Worm (Caenorhabditis elegans) whole organism, L3 larva: ENCODE results near the gene spp-11.
A peak's percentile ranks its signal among the peaks of the same experiment; 100 is the strongest.

Experiments used
- R02D3.7 ChIP-seq: fragments of 150-350 bp; optimal IDR thresholded peaks from 2 replicates; lab custom pipeline; 2014; ENCODE audit warnings: missing biosample characterization, missing genetic modification characterization
- ZK546.5 ChIP-seq: sonication (generic microtip); optimal IDR thresholded peaks from 2 replicates; lab custom pipeline; 2017; ENCODE audit warnings: missing biosample characterization, missing genetic modification characterization
- aly-2 ChIP-seq: fragments of 150-350 bp; optimal IDR thresholded peaks from 2 replicates; lab custom pipeline; 2014; ENCODE audit warnings: missing biosample characterization, missing genetic modification characterization
- ama-1 ChIP-seq: fragments of 150-350 bp; optimal IDR thresholded peaks from 2 replicates; lab custom pipeline; 2018
- ceh-16 ChIP-seq: sonication (generic microtip); optimal IDR thresholded peaks from 2 replicates; lab custom pipeline; 2017; ENCODE audit warnings: missing biosample characterization, missing genetic modification characterization
- ceh-28 ChIP-seq: fragments of 150-350 bp; optimal IDR thresholded peaks from 2 replicates; lab custom pipeline; 2014; ENCODE audit warnings: missing biosample characterization, missing genetic modification reagents, missing genetic modification characterization
- ceh-82 ChIP-seq: fragments of 150-350 bp; optimal IDR thresholded peaks from 2 replicates; lab custom pipeline; 2014; ENCODE audit warnings: missing biosample characterization, missing genetic modification characterization
- ceh-9 ChIP-seq: sonication (generic microtip); optimal IDR thresholded peaks from 2 replicates; lab custom pipeline; 2018; ENCODE audit warnings: missing biosample characterization, missing genetic modification characterization
- daf-12 ChIP-seq: fragments of 150-350 bp; optimal IDR thresholded peaks from 2 replicates; lab custom pipeline; 2014; ENCODE audit warnings: missing biosample characterization, missing genetic modification reagents, missing genetic modification characterization
- egl-27 ChIP-seq: sonication (generic microtip); optimal IDR thresholded peaks from 4 replicates; lab custom pipeline; 2017; ENCODE audit warnings: missing biosample characterization, missing genetic modification reagents, missing genetic modification characterization
- egl-5 ChIP-seq: fragments of 150-350 bp; optimal IDR thresholded peaks from 2 replicates; lab custom pipeline; 2017; ENCODE audit warnings: missing biosample characterization, missing genetic modification reagents, missing genetic modification characterization, inconsistent platforms
- elt-1 ChIP-seq: fragments of 150-350 bp; optimal IDR thresholded peaks from 2 replicates; lab custom pipeline; 2014; ENCODE audit warnings: missing biosample characterization, missing genetic modification characterization
- elt-2 ChIP-seq: sonication (generic microtip); optimal IDR thresholded peaks from 2 replicates; lab custom pipeline; 2016; ENCODE audit warnings: missing genetic modification reagents, mild to moderate bottlenecking, missing genetic modification characterization, missing compliant biosample characterization
- elt-3 ChIP-seq, 3 experiments: fragments of 150-350 bp in 1 of 3; sonication (generic microtip) in 2 of 3; optimal IDR thresholded peaks; 2 replicates in 2 of 3; 4 replicates in 1 of 3; lab custom pipeline; 2014 to 2017; ENCODE audit warnings: missing biosample characterization in 3 of 3, missing genetic modification characterization in 3 of 3
- eor-1 ChIP-seq, 2 experiments: fragments of 150-350 bp; optimal IDR thresholded peaks; 2 replicates each; lab custom pipeline; 2014 to 2018; ENCODE audit warnings: missing biosample characterization in 2 of 2, missing genetic modification characterization in 2 of 2
- fkh-10 ChIP-seq: sonication (generic microtip); optimal IDR thresholded peaks from 2 replicates; lab custom pipeline; 2017; ENCODE audit warnings: missing biosample characterization, missing genetic modification reagents, missing genetic modification characterization
- fkh-2 ChIP-seq: fragments of 150-350 bp; optimal IDR thresholded peaks from 2 replicates; lab custom pipeline; 2014; ENCODE audit warnings: missing biosample characterization, missing genetic modification reagents, missing genetic modification characterization
- fos-1 ChIP-seq: fragments of 150-350 bp; optimal IDR thresholded peaks from 2 replicates; lab custom pipeline; 2014; ENCODE audit warnings: missing biosample characterization, missing genetic modification characterization
- hmg-11 ChIP-seq: sonication (generic microtip); optimal IDR thresholded peaks from 2 replicates; lab custom pipeline; 2016; ENCODE audit warnings: missing genetic modification characterization, missing compliant biosample characterization
- jun-1 ChIP-seq: fragments of 150-350 bp; optimal IDR thresholded peaks from 2 replicates; lab custom pipeline; 2014; ENCODE audit warnings: missing biosample characterization, missing genetic modification reagents, missing genetic modification characterization
- lin-15B ChIP-seq: fragments of 150-350 bp; optimal IDR thresholded peaks from 2 replicates; lab custom pipeline; 2014; ENCODE audit warnings: missing biosample characterization, missing genetic modification characterization
- lin-39 ChIP-seq: fragments of 150-350 bp; optimal IDR thresholded peaks from 2 replicates; lab custom pipeline; 2018; ENCODE audit warnings: missing biosample characterization, missing genetic modification reagents, missing genetic modification characterization
- lsy-12 ChIP-seq: sonication (generic microtip); optimal IDR thresholded peaks from 2 replicates; lab custom pipeline; 2016; ENCODE audit warnings: mild to moderate bottlenecking, missing genetic modification characterization, missing compliant biosample characterization
- mdl-1 ChIP-seq: fragments of 150-350 bp; optimal IDR thresholded peaks from 2 replicates; lab custom pipeline; 2014; ENCODE audit warnings: missing biosample characterization, missing genetic modification characterization
- mml-1 ChIP-seq: fragments of 150-350 bp; sonication (generic microtip); optimal IDR thresholded peaks from 3 replicates; lab custom pipeline; 2014; ENCODE audit warnings: missing biosample characterization, missing genetic modification characterization
- nfya-1 ChIP-seq: sonication (generic microtip); optimal IDR thresholded peaks from 2 replicates; lab custom pipeline; 2017; ENCODE audit warnings: missing genetic modification characterization, mild to moderate bottlenecking, missing compliant biosample characterization, antibody characterized with exemption, moderate library complexity; ENCODE audit not compliant: insufficient read depth
- nhr-11 ChIP-seq: fragments of 150-350 bp; optimal IDR thresholded peaks from 2 replicates; lab custom pipeline; 2014; ENCODE audit warnings: missing biosample characterization, missing genetic modification characterization
- nhr-12 ChIP-seq: fragments of 150-350 bp; optimal IDR thresholded peaks from 2 replicates; lab custom pipeline; 2014; ENCODE audit warnings: missing biosample characterization, missing genetic modification characterization
- nhr-23 ChIP-seq: fragments of 150-350 bp; optimal IDR thresholded peaks from 2 replicates; lab custom pipeline; 2014; ENCODE audit warnings: missing biosample characterization, missing genetic modification reagents, missing genetic modification characterization
- nhr-237 ChIP-seq: fragments of 150-350 bp; optimal IDR thresholded peaks from 2 replicates; lab custom pipeline; 2014; ENCODE audit warnings: missing biosample characterization, missing genetic modification characterization
- nhr-25 ChIP-seq: sonication (generic microtip); optimal IDR thresholded peaks from 2 replicates; lab custom pipeline; 2017; ENCODE audit warnings: missing biosample characterization, missing genetic modification characterization
- nhr-28 ChIP-seq: fragments of 150-350 bp; optimal IDR thresholded peaks from 2 replicates; lab custom pipeline; 2014; ENCODE audit warnings: missing biosample characterization, missing genetic modification characterization
- nhr-43 ChIP-seq: sonication (generic microtip); optimal IDR thresholded peaks from 2 replicates; lab custom pipeline; 2016; ENCODE audit warnings: mild to moderate bottlenecking, missing genetic modification characterization, missing compliant biosample characterization; ENCODE audit not compliant: poor library complexity, severe bottlenecking
- nhr-67 ChIP-seq: fragments of 150-350 bp; optimal IDR thresholded peaks from 2 replicates; lab custom pipeline; 2014; ENCODE audit warnings: missing biosample characterization, missing genetic modification characterization
- nhr-76 ChIP-seq: fragments of 150-350 bp; sonication (generic microtip); optimal IDR thresholded peaks from 5 replicates; lab custom pipeline; 2014; ENCODE audit warnings: missing biosample characterization, missing genetic modification characterization
- nhr-77 ChIP-seq: fragments of 150-350 bp; optimal IDR thresholded peaks from 2 replicates; lab custom pipeline; 2014; ENCODE audit warnings: missing biosample characterization, missing genetic modification characterization
- pha-4 ChIP-seq: fragments of 150-350 bp; optimal IDR thresholded peaks from 2 replicates; lab custom pipeline; 2014; ENCODE audit warnings: missing biosample characterization, missing genetic modification reagents, missing genetic modification characterization
- pqm-1 ChIP-seq: fragments of 150-350 bp; optimal IDR thresholded peaks from 2 replicates; lab custom pipeline; 2017; ENCODE audit warnings: missing biosample characterization, missing genetic modification characterization, inconsistent platforms
- sea-2 ChIP-seq: fragments of 150-350 bp; sonication (generic microtip); optimal IDR thresholded peaks from 4 replicates; lab custom pipeline; 2014; ENCODE audit warnings: missing biosample characterization, missing genetic modification reagents, missing genetic modification characterization
- skn-1 ChIP-seq: fragments of 150-350 bp; optimal IDR thresholded peaks from 2 replicates; lab custom pipeline; 2014; ENCODE audit warnings: missing biosample characterization, missing genetic modification characterization
- snpc-4 ChIP-seq: fragments of 150-350 bp; optimal IDR thresholded peaks from 2 replicates; lab custom pipeline; 2014; ENCODE audit warnings: missing biosample characterization, missing genetic modification characterization
- tbx-2 ChIP-seq: sonication (generic microtip); optimal IDR thresholded peaks from 2 replicates; lab custom pipeline; 2016; ENCODE audit warnings: mild to moderate bottlenecking, missing genetic modification characterization, missing compliant biosample characterization
- unc-39 ChIP-seq: sonication (generic microtip); optimal IDR thresholded peaks from 4 replicates; lab custom pipeline; 2017; ENCODE audit warnings: missing biosample characterization, missing genetic modification characterization
- unc-62 ChIP-seq: fragments of 150-350 bp; sonication (generic microtip); optimal IDR thresholded peaks from 4 replicates; lab custom pipeline; 2014; ENCODE audit warnings: missing biosample characterization, missing genetic modification reagents, missing genetic modification characterization
- zag-1 ChIP-seq: fragments of 150-350 bp; optimal IDR thresholded peaks from 2 replicates; lab custom pipeline; 2014; ENCODE audit warnings: missing biosample characterization, missing genetic modification characterization
- ztf-11 ChIP-seq: fragments of 150-350 bp; optimal IDR thresholded peaks from 2 replicates; lab custom pipeline; 2014; ENCODE audit warnings: missing biosample characterization, missing genetic modification characterization
- ztf-4 ChIP-seq: fragments of 150-350 bp; optimal IDR thresholded peaks from 2 replicates; lab custom pipeline; 2014; ENCODE audit warnings: missing biosample characterization, missing genetic modification characterization

spp-11 gene

DNA sequence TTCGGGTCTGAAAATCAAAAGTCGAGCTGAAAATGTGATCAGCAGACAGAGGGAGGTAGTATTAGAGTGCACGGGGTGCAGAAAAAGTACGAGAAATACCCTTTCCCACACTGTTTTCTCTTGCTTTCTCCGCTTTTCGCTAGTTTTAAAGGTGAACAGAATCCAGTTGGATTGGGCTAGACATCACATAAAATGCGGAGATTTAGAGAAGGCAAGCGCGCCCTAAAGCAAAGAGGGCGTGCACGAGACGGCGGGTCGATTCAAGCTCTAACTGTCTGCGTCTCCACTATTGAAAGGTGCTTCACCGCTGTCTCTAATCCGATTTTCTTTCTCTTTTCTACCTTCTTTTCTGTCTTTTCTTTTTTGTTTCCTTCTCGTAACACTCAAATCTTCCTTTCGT lies 37.1 kb downstream of the spp-11 start:
- peak; percentile 67 for TF ChIP-seq nhr-43 (tag; lab: Kevin White, UChicago)
- TF ChIP-seq jun-1 (tag; lab: Kevin White, UChicago) = peak; percentile 51
- TF ChIP-seq fos-1 (tag; lab: Kevin White, UChicago) = no peak
- TF ChIP-seq ZK546.5 = no peak
- peak; percentile 52 for TF ChIP-seq lsy-12
- TF ChIP-seq snpc-4 = peak; percentile 64
- TF ChIP-seq sea-2 (GFP tag; lab: Kevin White, UChicago) = no peak
- TF ChIP-seq zag-1 (tag; lab: Kevin White, UChicago) = no peak
- no peak for TF ChIP-seq ztf-4 (tag; lab: Kevin White, UChicago)
- TF ChIP-seq eor-1 (tag; optimal IDR thresholded peaks at IDR 0.05; lab: Kevin White, UChicago) = no peak
- TF ChIP-seq unc-39 (tag; lab: Kevin White, UChicago) = no peak
- peak; percentile 93 for TF ChIP-seq lin-15B
- TF ChIP-seq nhr-77 (tag; lab: Kevin White, UChicago) = no peak
- no peak for TF ChIP-seq ama-1 (lab: Kevin White, UChicago)
- no peak for TF ChIP-seq mml-1
- peak; percentile 5 for TF ChIP-seq nhr-11 (tag; lab: Kevin White, UChicago)
- no peak for TF ChIP-seq nhr-237 (tag; lab: Kevin White, UChicago)
- no peak for TF ChIP-seq fkh-2 (tag; lab: Kevin White, UChicago)
- TF ChIP-seq ceh-16 (tag; lab: Kevin White, UChicago) = no peak
- peak; percentile 83 for TF ChIP-seq pha-4 (tag; lab: Kevin White, UChicago)
- peak; percentile 25 for TF ChIP-seq fkh-10 (GFP tag; lab: Kevin White, UChicago)
- TF ChIP-seq nhr-25 = peak; percentile 92
- TF ChIP-seq egl-27 = peak; percentile 14
- peak; percentile 32 for TF ChIP-seq tbx-2
- peak; percentile 4 for TF ChIP-seq skn-1 (tag; lab: Kevin White, UChicago)
- TF ChIP-seq ceh-82 = peak; percentile 39
- no peak for TF ChIP-seq nhr-12
- peak; percentile 53 for TF ChIP-seq R02D3.7 (tag; lab: Kevin White, UChicago)
- peak; percentile 89 for TF ChIP-seq nfya-1 (tag; lab: Kevin White, UChicago)
- TF ChIP-seq egl-5 (tag; lab: Kevin White, UChicago) = peak; percentile 35
- TF ChIP-seq elt-2 = peak; percentile 70
- peak; percentile 70 for TF ChIP-seq pqm-1 (tag; lab: Kevin White, UChicago)
- no peak for TF ChIP-seq aly-2
- peak; percentile 89 for TF ChIP-seq hmg-11 (tag; lab: Kevin White, UChicago)
- no peak for TF ChIP-seq ceh-9 (tag; lab: Kevin White, UChicago)
- peak; percentile 82 for TF ChIP-seq nhr-23
- TF ChIP-seq elt-3 (tag; optimal IDR thresholded peaks at IDR 0.05; lab: Kevin White, UChicago) = no peak
- peak; percentile 85 for TF ChIP-seq mdl-1 (tag; lab: Kevin White, UChicago)
- TF ChIP-seq lin-39 (tag; lab: Kevin White, UChicago) = peak; percentile 83
- TF ChIP-seq nhr-28 (tag; lab: Kevin White, UChicago) = no peak
- no peak for TF ChIP-seq ztf-11 (tag; lab: Kevin White, UChicago)
- TF ChIP-seq unc-62 (GFP tag; lab: Kevin White, UChicago) = no peak
- TF ChIP-seq nhr-67 = no peak
- TF ChIP-seq elt-1 (tag; lab: Kevin White, UChicago) = no peak
- no peak for TF ChIP-seq nhr-76 (tag; lab: Kevin White, UChicago)
- TF ChIP-seq daf-12 (tag; lab: Kevin White, UChicago) = no peak
- peak; percentile 83 for TF ChIP-seq ceh-28 (tag; lab: Kevin White, UChicago)
- TF ChIP-seq, all 47 proteins: peak for 23
